Worm (Caenorhabditis elegans) whole organism, L3 larva: ENCODE measurements around the gene F59A7.12.

ENCODE experiments used
- egl-27 ChIP-seq: sonication (generic microtip); optimal IDR thresholded peaks from 4 replicates; lab custom pipeline; 2017; ENCODE audit warnings: missing biosample characterization, missing genetic modification reagents, missing genetic modification characterization
- nhr-11 ChIP-seq: fragments of 150-350 bp; optimal IDR thresholded peaks from 2 replicates; lab custom pipeline; 2014; ENCODE audit warnings: missing biosample characterization, missing genetic modification characterization
- nhr-12 ChIP-seq: fragments of 150-350 bp; optimal IDR thresholded peaks from 2 replicates; lab custom pipeline; 2014; ENCODE audit warnings: missing biosample characterization, missing genetic modification characterization
- snpc-4 ChIP-seq: fragments of 150-350 bp; optimal IDR thresholded peaks from 2 replicates; lab custom pipeline; 2014; ENCODE audit warnings: missing biosample characterization, missing genetic modification characterization

ce11 chrV:2050790-2051189 lies 20.8 kb downstream of the F59A7.12 start:
- TF ChIP-seq nhr-12 (tag; lab: Kevin White, UChicago) = no peak
- no peak for TF ChIP-seq nhr-11 (tag; lab: Kevin White, UChicago)
- TF ChIP-seq egl-27 (tag; lab: Kevin White, UChicago) = no peak
- no peak for TF ChIP-seq snpc-4 (tag; lab: Kevin White, UChicago)
